Worm (Caenorhabditis elegans) whole organism, early embryonic: Measurements from ENCODE around the gene pfd-5.

Experiments
- B0310.2 ChIP-seq: sonication (generic microtip); optimal IDR thresholded peaks from 2 replicates; lab custom pipeline; 2016; ENCODE audit warnings: mild to moderate bottlenecking, missing genetic modification characterization, missing compliant biosample characterization
- F13C5.2 ChIP-seq: sonication (generic microtip); optimal IDR thresholded peaks from 2 replicates; lab custom pipeline; 2017; ENCODE audit warnings: mild to moderate bottlenecking, missing genetic modification characterization, inconsistent platforms, missing compliant biosample characterization
- aly-1 ChIP-seq: sonication (generic microtip); optimal IDR thresholded peaks from 2 replicates; lab custom pipeline; 2016; ENCODE audit warnings: missing genetic modification characterization, missing compliant biosample characterization
- ama-1 ChIP-seq: fragments of 150-350 bp; optimal IDR thresholded peaks from 2 replicates; lab custom pipeline; 2014
- ceh-13 ChIP-seq: fragments of 200-800 bp; sonication (Bioruptor generic); optimal IDR thresholded peaks from 2 replicates; lab custom pipeline; 2018; ENCODE audit warnings: mild to moderate bottlenecking, missing genetic modification characterization, missing compliant biosample characterization
- ceh-36 ChIP-seq: sonication (generic microtip); optimal IDR thresholded peaks from 2 replicates; lab custom pipeline; 2016; ENCODE audit warnings: missing genetic modification characterization, inconsistent platforms, missing compliant biosample characterization
- ets-7 ChIP-seq: sonication (generic microtip); optimal IDR thresholded peaks from 2 replicates; lab custom pipeline; 2016; ENCODE audit warnings: missing genotype, missing genetic modification characterization, missing compliant biosample characterization
- flt-1 ChIP-seq: fragments of 200-800 bp; sonication (Bioruptor generic); IDR thresholded peaks from 2 replicates; pipeline ENCODE4 v1.3.6; 2022; ENCODE audit warnings: missing genetic modification characterization, missing compliant biosample characterization
- hmbx-1 ChIP-seq: sonication (generic microtip); optimal IDR thresholded peaks from 2 replicates; lab custom pipeline; 2016; ENCODE audit warnings: mild to moderate bottlenecking, missing genetic modification characterization, missing compliant biosample characterization
- hmg-4 ChIP-seq: fragments of 200-800 bp; sonication (Bioruptor generic); optimal IDR thresholded peaks from 2 replicates; lab custom pipeline; 2018; ENCODE audit warnings: mild to moderate bottlenecking, missing genetic modification characterization, missing compliant biosample characterization
- hnd-1 ChIP-seq: sonication (generic microtip); optimal IDR thresholded peaks from 2 replicates; lab custom pipeline; 2016; ENCODE audit warnings: missing genetic modification characterization, missing compliant biosample characterization
- pes-1 ChIP-seq: fragments of 200-800 bp; sonication (Bioruptor generic); IDR thresholded peaks from 2 replicates; pipeline ENCODE4 v1.3.6; 2022; ENCODE audit warnings: missing genetic modification reagents, missing genetic modification characterization, missing compliant biosample characterization
- scrt-1 ChIP-seq: fragments of 200-800 bp; sonication (Bioruptor generic); IDR thresholded peaks from 2 replicates; pipeline ENCODE4 v1.3.6; 2022; ENCODE audit warnings: missing genetic modification characterization, missing compliant biosample characterization
- sea-1 ChIP-seq: fragments of 200-800 bp; sonication (Bioruptor generic); conservative IDR thresholded peaks from 2 replicates; pipeline ENCODE4 v1.3.6; 2022; ENCODE audit warnings: missing genetic modification characterization, missing compliant biosample characterization
- tbx-11 ChIP-seq: fragments of 200-800 bp; sonication (Bioruptor generic); IDR thresholded peaks from 2 replicates; pipeline ENCODE4 v1.3.6; 2022; ENCODE audit warnings: missing genetic modification characterization, missing compliant biosample characterization
- tbx-37 ChIP-seq: fragments of 200-800 bp; sonication (Bioruptor generic); conservative IDR thresholded peaks from 2 replicates; pipeline ENCODE4 v1.3.6; 2022; ENCODE audit warnings: missing genetic modification reagents, missing genetic modification characterization, missing compliant biosample characterization
- tra-4 ChIP-seq: sonication (generic microtip); optimal IDR thresholded peaks from 2 replicates; lab custom pipeline; 2017; ENCODE audit warnings: missing genetic modification characterization, missing compliant biosample characterization

The pfd-5 gene

DNA sequence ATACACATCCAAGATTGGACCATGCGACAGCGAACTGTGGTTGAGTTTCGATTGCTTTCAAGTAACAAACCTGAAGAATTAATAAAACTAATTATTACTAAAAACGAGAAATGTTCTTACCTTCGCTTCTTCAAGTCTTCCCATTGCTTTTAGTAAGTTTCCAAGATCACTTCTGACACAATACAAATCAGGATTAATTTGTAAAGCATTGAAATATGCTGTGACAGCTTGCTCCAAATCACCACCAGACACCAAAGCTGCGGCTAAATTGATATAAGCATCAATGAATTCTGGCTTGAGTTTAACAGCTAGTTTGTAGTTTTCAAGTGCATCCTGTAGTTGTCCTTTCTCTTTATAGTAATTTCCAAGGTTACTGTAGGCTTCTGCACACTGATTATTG, 48.5 kb downstream of the pfd-5 start:
- TF ChIP-seq tra-4 (no peak), ceh-13 (GFP tag; lab: Kevin White, UChicago) (no peak), sea-1 (GFP tag; lab: Robert Waterston, UW) (no peak), F13C5.2 (tag; lab: Kevin White, UChicago) (no peak), ama-1 (lab: Kevin White, UChicago) (no peak), tbx-11 (GFP tag; lab: Robert Waterston, UW) (no peak), pes-1 (GFP tag; lab: Robert Waterston, UW) (no peak), scrt-1 (GFP tag; lab: Robert Waterston, UW) (no peak), tbx-37 (GFP tag; lab: Robert Waterston, UW) (no peak), hmbx-1 (tag; lab: Kevin White, UChicago) (no peak), hnd-1 (tag; lab: Kevin White, UChicago) (no peak), ceh-36 (tag; lab: Kevin White, UChicago) (no peak), B0310.2 (no peak), aly-1 (tag; lab: Kevin White, UChicago) (no peak), ets-7 (tag; lab: Kevin White, UChicago) (no peak), hmg-4 (GFP tag; lab: Kevin White, UChicago) (no peak), flt-1 (GFP tag; lab: Robert Waterston, UW) (no peak)

ce11 chrIII:7148191-7148590, 50.5 kb downstream of the pfd-5 start:
- TF ChIP-seq scrt-1 (GFP tag; lab: Robert Waterston, UW) = no peak
- no peak for TF ChIP-seq F13C5.2 (tag; lab: Kevin White, UChicago)
- TF ChIP-seq hmg-4 (GFP tag; lab: Kevin White, UChicago) = no peak
- TF ChIP-seq ets-7 (tag; lab: Kevin White, UChicago) = no peak
- no peak for TF ChIP-seq hnd-1 (tag; lab: Kevin White, UChicago)
- TF ChIP-seq tbx-37 (GFP tag; lab: Robert Waterston, UW) = no peak
- no peak for TF ChIP-seq flt-1 (GFP tag; lab: Robert Waterston, UW)
- no peak for TF ChIP-seq hmbx-1 (tag; lab: Kevin White, UChicago)
- no peak for TF ChIP-seq ceh-36 (tag; lab: Kevin White, UChicago)
- no peak for TF ChIP-seq ceh-13 (GFP tag; lab: Kevin White, UChicago)
- TF ChIP-seq tra-4 = no peak
- TF ChIP-seq B0310.2 = no peak
